Worm (Caenorhabditis elegans): ENCODE measurements around the gene lnp-1.

- TF ChIP-seq ztf-11 (tag; optimal IDR thresholded peaks at IDR 0.05): no peak
- no peak for TF ChIP-seq F26F4.8 (GFP tag; conservative IDR thresholded peaks at IDR 0.05)
- TF ChIP-seq arid-1 (GFP tag; conservative IDR thresholded peaks at IDR 0.05): no peak
- TF ChIP-seq unc-62 (GFP tag; optimal IDR thresholded peaks at IDR 0.05 in 1 of 2): no peak
- no peak for TF ChIP-seq unc-62 (tag; optimal IDR thresholded peaks at IDR 0.05)
- no peak for TF ChIP-seq nhr-48 (tag; optimal IDR thresholded peaks at IDR 0.05)
Observed at ce11 chrX:4561863-4562262, 26.7 kb upstream of the lnp-1 start, which contains the start of gene C05E11.6.

Data from whole organism, L4 larva.